ENCODE assay signal across 2 worm cellular contexts in the genomic region with DNA sequence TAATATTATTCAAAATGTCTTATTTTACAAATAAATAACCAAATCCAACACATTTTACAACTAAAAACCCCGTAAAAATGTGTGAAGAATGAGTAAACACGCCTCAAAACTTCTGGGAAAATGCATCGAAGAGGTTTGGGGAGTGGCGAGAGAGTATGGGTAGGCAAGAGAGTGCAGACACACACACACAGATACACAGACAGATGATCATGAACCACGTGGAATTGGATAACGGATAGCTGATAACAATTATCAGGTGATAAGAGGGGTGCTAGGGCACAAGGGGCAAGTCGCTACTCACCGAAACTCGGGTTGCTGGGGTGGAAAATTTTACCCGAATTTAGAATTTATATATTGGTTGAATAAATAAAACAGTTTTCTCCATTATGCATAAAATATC.
TF ChIP-seq lines count a peak whose summit lies in the region.

No protein-coding gene starts in this region.

TF ChIP-seq in whole organism, L1 larva, 84 proteins besides CTCF, POLR2A, EP300 and RAD21 (continued from another document and continues in another):
- TF ChIP-seq grh-1 (GFP tag; IDR thresholded peaks at IDR 0.05; lab: Robert Waterston, UW) (no peak), skn-1 (tag; optimal IDR thresholded peaks at IDR 0.05; lab: Kevin White, UChicago) (peak; percentile 26), ztf-11 (tag; optimal IDR thresholded peaks at IDR 0.05; lab: Kevin White, UChicago) (no peak), efl-1 (optimal IDR thresholded peaks at IDR 0.05; lab: Kevin White, UChicago) (peak; percentile 25 to 46), efl-1 (GFP tag; optimal IDR thresholded peaks at IDR 0.05 in 1 of 2; lab: Kevin White, UChicago) (peak in 1 of 2 experiments; percentile 78), fkh-8 (tag; optimal IDR thresholded peaks at IDR 0.05; lab: Kevin White, UChicago) (peak; percentile 60), C16A3.4 (tag; optimal IDR thresholded peaks at IDR 0.05; lab: Kevin White, UChicago) (no peak), lir-3 (tag; optimal IDR thresholded peaks at IDR 0.05; lab: Kevin White, UChicago; ENCODE audit: poor library complexity) (peak; percentile 20), nhr-90 (tag; optimal IDR thresholded peaks at IDR 0.05; lab: Kevin White, UChicago; ENCODE audit: poor library complexity) (peak; percentile 54), rnt-1 (tag; optimal IDR thresholded peaks at IDR 0.05; lab: Kevin White, UChicago) (peak; percentile 80), ceh-90 (tag; optimal IDR thresholded peaks at IDR 0.05; lab: Kevin White, UChicago) (no peak), vab-15 (tag; optimal IDR thresholded peaks at IDR 0.05; lab: Kevin White, UChicago) (no peak), snpc-4 (tag; optimal IDR thresholded peaks at IDR 0.05; lab: Kevin White, UChicago) (no peak), F16B12.6 (tag; optimal IDR thresholded peaks at IDR 0.05; lab: Kevin White, UChicago) (no peak), ceh-82 (tag; optimal IDR thresholded peaks at IDR 0.05; lab: Kevin White, UChicago) (no peak), lin-39 (tag; optimal IDR thresholded peaks at IDR 0.05; lab: Kevin White, UChicago) (no peak), snu-23 (GFP tag; optimal IDR thresholded peaks at IDR 0.05; lab: Kevin White, UChicago) (no peak), nhr-71 (tag; optimal IDR thresholded peaks at IDR 0.05; lab: Kevin White, UChicago) (peak; percentile 85), ama-1 (optimal IDR thresholded peaks at IDR 0.05; lab: Kevin White, UChicago) (no peak), unc-62 (GFP tag; optimal IDR thresholded peaks at IDR 0.05; lab: Kevin White, UChicago) (no peak), dsc-1 (tag; optimal IDR thresholded peaks at IDR 0.05; lab: Kevin White, UChicago) (no peak), alr-1 (tag; optimal IDR thresholded peaks at IDR 0.05; lab: Kevin White, UChicago; ENCODE audit: borderline replicate concordance) (no peak), pqm-1 (tag; optimal IDR thresholded peaks at IDR 0.05; lab: Kevin White, UChicago) (no peak), elt-3 (tag; optimal IDR thresholded peaks at IDR 0.05; lab: Kevin White, UChicago) (peak in 2 of 6 experiments; percentile 63 to 79), hlh-4 (tag; optimal IDR thresholded peaks at IDR 0.05; lab: Kevin White, UChicago) (no peak), fos-1 (tag; optimal IDR thresholded peaks at IDR 0.05; lab: Kevin White, UChicago) (no peak), efl-3 (GFP tag; optimal IDR thresholded peaks at IDR 0.05; lab: Kevin White, UChicago) (no peak), mep-1 (tag; optimal IDR thresholded peaks at IDR 0.05; lab: Kevin White, UChicago) (no peak), mab-9 (GFP tag; IDR thresholded peaks at IDR 0.05; lab: Robert Waterston, UW) (0 out of 2 replicates have a peak, but pooled peaks have one; percentile 16), ceh-8 (GFP tag; optimal IDR thresholded peaks at IDR 0.05; lab: Kevin White, UChicago) (no peak), ets-5 (GFP tag; IDR thresholded peaks at IDR 0.05; lab: Robert Waterston, UW) (no peak), nhr-47 (tag; optimal IDR thresholded peaks at IDR 0.05; lab: Kevin White, UChicago) (no peak), swsn-7 (tag; optimal IDR thresholded peaks at IDR 0.05; lab: Kevin White, UChicago) (peak; percentile 28), lsy-2 (tag; optimal IDR thresholded peaks at IDR 0.05; lab: Kevin White, UChicago) (peak in 1 of 2 experiments; percentile 41), hpl-2 (GFP tag; optimal IDR thresholded peaks at IDR 0.05; lab: Kevin White, UChicago) (no peak), lin-14 (GFP tag; optimal IDR thresholded peaks at IDR 0.05; lab: Kevin White, UChicago) (peak; percentile 84), mef-2 (tag; optimal IDR thresholded peaks at IDR 0.05; lab: Kevin White, UChicago) (no peak), ces-1 (GFP tag; optimal IDR thresholded peaks at IDR 0.05; lab: Kevin White, UChicago) (no peak), irx-1 (tag; optimal IDR thresholded peaks at IDR 0.05; lab: Kevin White, UChicago) (no peak), nhr-20 (tag; optimal IDR thresholded peaks at IDR 0.05; lab: Kevin White, UChicago) (peak; percentile 72), C04F5.9 (tag; optimal IDR thresholded peaks at IDR 0.05; lab: Kevin White, UChicago) (no peak), pax-3 (tag; optimal IDR thresholded peaks at IDR 0.05; lab: Kevin White, UChicago) (no peak), sptf-1 (tag; optimal IDR thresholded peaks at IDR 0.05; lab: Kevin White, UChicago) (no peak), ztf-4 (tag; optimal IDR thresholded peaks at IDR 0.05; lab: Kevin White, UChicago) (peak; percentile 19), unc-30 (tag; optimal IDR thresholded peaks at IDR 0.05; lab: Kevin White, UChicago) (no peak), lin-35 (GFP tag; optimal IDR thresholded peaks at IDR 0.05; lab: Kevin White, UChicago) (peak in 1 of 2 experiments; percentile 44), zip-4 (GFP tag; optimal IDR thresholded peaks at IDR 0.05; lab: Kevin White, UChicago) (no peak), ceh-63 (GFP tag; optimal IDR thresholded peaks at IDR 0.05; lab: Kevin White, UChicago) (no peak), tbx-2 (tag; optimal IDR thresholded peaks at IDR 0.05; lab: Kevin White, UChicago) (peak; percentile 45), lin-13 (GFP tag; optimal IDR thresholded peaks at IDR 0.05; lab: Kevin White, UChicago) (peak; percentile 49), C34B4.2 (tag; optimal IDR thresholded peaks at IDR 0.05; lab: Kevin White, UChicago) (no peak), nhr-28 (tag; optimal IDR thresholded peaks at IDR 0.05; lab: Kevin White, UChicago) (no peak), nhr-11 (tag; optimal IDR thresholded peaks at IDR 0.05; lab: Kevin White, UChicago) (no peak), aha-1 (tag; optimal IDR thresholded peaks at IDR 0.05; lab: Kevin White, UChicago) (no peak), elt-2 (tag; optimal IDR thresholded peaks at IDR 0.05; lab: Kevin White, UChicago) (peak; percentile 61), nhr-237 (tag; optimal IDR thresholded peaks at IDR 0.05; lab: Kevin White, UChicago) (no peak), pag-3 (tag; optimal IDR thresholded peaks at IDR 0.05; lab: Kevin White, UChicago; ENCODE audit: borderline replicate concordance, insufficient read depth) (no peak), aly-2 (tag; optimal IDR thresholded peaks at IDR 0.05; lab: Kevin White, UChicago) (no peak), blmp-1 (tag; optimal IDR thresholded peaks at IDR 0.05; lab: Kevin White, UChicago) (peak; percentile 4), hlh-17 (GFP tag; optimal IDR thresholded peaks at IDR 0.05; lab: Kevin White, UChicago; ENCODE audit: borderline replicate concordance) (no peak), egl-27 (tag; optimal IDR thresholded peaks at IDR 0.05; lab: Kevin White, UChicago) (no peak), ceh-88 (GFP tag; IDR thresholded peaks at IDR 0.05; lab: Robert Waterston, UW) (no peak), nhr-84 (tag; optimal IDR thresholded peaks at IDR 0.05; lab: Kevin White, UChicago) (no peak), jun-1 (tag; optimal IDR thresholded peaks at IDR 0.05; lab: Kevin White, UChicago) (no peak)

TF ChIP-seq in whole organism, L4 larva, 104 proteins besides CTCF, POLR2A, EP300 and RAD21 (continued from another document):
- TF ChIP-seq attf-4 (tag; optimal IDR thresholded peaks at IDR 0.05; lab: Kevin White, UChicago) = no peak
- no peak for TF ChIP-seq hmg-1.1 (GFP tag; IDR thresholded peaks at IDR 0.05; lab: Robert Waterston, UW)
- no peak for TF ChIP-seq jun-1 (tag; optimal IDR thresholded peaks at IDR 0.05; lab: Kevin White, UChicago)
- TF ChIP-seq nhr-237 (tag; optimal IDR thresholded peaks at IDR 0.05; lab: Kevin White, UChicago) = no peak
- TF ChIP-seq mes-2 (tag; optimal IDR thresholded peaks at IDR 0.05; lab: Kevin White, UChicago; ENCODE audit: poor library complexity, severe bottlenecking) = no peak
- TF ChIP-seq aly-2 (tag; optimal IDR thresholded peaks at IDR 0.05; lab: Kevin White, UChicago) = no peak
- no peak for TF ChIP-seq pqm-1 (tag; optimal IDR thresholded peaks at IDR 0.05; lab: Kevin White, UChicago)
- TF ChIP-seq set-16 (GFP tag; IDR thresholded peaks at IDR 0.05; lab: Robert Waterston, UW) = no peak
- TF ChIP-seq ctbp-1 (GFP tag; IDR thresholded peaks at IDR 0.05; lab: Robert Waterston, UW) = no peak
- peak; percentile 61 to 86 for TF ChIP-seq mdl-1 (tag; optimal IDR thresholded peaks at IDR 0.05; lab: Kevin White, UChicago)
- no peak for TF ChIP-seq nhr-6 (tag; optimal IDR thresholded peaks at IDR 0.05; lab: Kevin White, UChicago)
- no peak for TF ChIP-seq ama-1 (optimal IDR thresholded peaks at IDR 0.05; lab: Kevin White, UChicago)
- no peak for TF ChIP-seq F44E2.7 (GFP tag; IDR thresholded peaks at IDR 0.05; lab: Robert Waterston, UW)
- TF ChIP-seq F37D6.2 (tag; optimal IDR thresholded peaks at IDR 0.05; lab: Kevin White, UChicago) = no peak
- TF ChIP-seq daf-12 (tag; optimal IDR thresholded peaks at IDR 0.05; lab: Kevin White, UChicago) = no peak
- TF ChIP-seq nhr-25 (tag; optimal IDR thresholded peaks at IDR 0.05; lab: Kevin White, UChicago; ENCODE audit: borderline replicate concordance, insufficient read depth) = no peak
- TF ChIP-seq ZK337.2 (GFP tag; IDR thresholded peaks at IDR 0.05; lab: Robert Waterston, UW) = no peak
- no peak for TF ChIP-seq ztf-11 (tag; optimal IDR thresholded peaks at IDR 0.05; lab: Kevin White, UChicago)
- no peak for TF ChIP-seq nhr-41 (GFP tag; IDR thresholded peaks at IDR 0.05; lab: Robert Waterston, UW)
- TF ChIP-seq ceh-28 (tag; optimal IDR thresholded peaks at IDR 0.05; lab: Kevin White, UChicago) = no peak
- TF ChIP-seq nhr-28 (tag; optimal IDR thresholded peaks at IDR 0.05; lab: Kevin White, UChicago) = peak; percentile 62
- TF ChIP-seq lin-39 (tag; optimal IDR thresholded peaks at IDR 0.05; lab: Kevin White, UChicago) = no peak
- peak; percentile 64 for TF ChIP-seq nhr-11 (tag; optimal IDR thresholded peaks at IDR 0.05; lab: Kevin White, UChicago)
- TF ChIP-seq dmd-6 (GFP tag; IDR thresholded peaks at IDR 0.05; lab: Robert Waterston, UW) = peak; percentile 49; the same call in 1 of the 2 replicates
- no peak for TF ChIP-seq lim-7 (GFP tag; IDR thresholded peaks at IDR 0.05; lab: Robert Waterston, UW)
- TF ChIP-seq saeg-2 (GFP tag; IDR thresholded peaks at IDR 0.05; lab: Robert Waterston, UW) = no peak
- no peak for TF ChIP-seq ceh-82 (tag; optimal IDR thresholded peaks at IDR 0.05; lab: Kevin White, UChicago)
- no peak for TF ChIP-seq zfp-3 (GFP tag; conservative IDR thresholded peaks at IDR 0.05; lab: Robert Waterston, UW)
- TF ChIP-seq lir-3 (tag; optimal IDR thresholded peaks at IDR 0.05; lab: Kevin White, UChicago) = no peak
- no peak for TF ChIP-seq ceh-32 (tag; optimal IDR thresholded peaks at IDR 0.05; lab: Kevin White, UChicago; ENCODE audit: poor library complexity)
- TF ChIP-seq nhr-111 (GFP tag; optimal IDR thresholded peaks at IDR 0.05; lab: Kevin White, UChicago) = no peak
- TF ChIP-seq unc-130 (GFP tag; optimal IDR thresholded peaks at IDR 0.05; lab: Kevin White, UChicago) = no peak
- TF ChIP-seq pha-4 (GFP tag; IDR thresholded peaks at IDR 0.05; lab: Robert Waterston, UW) = no peak
- no peak for TF ChIP-seq pha-4 (tag; optimal IDR thresholded peaks at IDR 0.05; lab: Kevin White, UChicago)
- TF ChIP-seq madf-9 (GFP tag; conservative IDR thresholded peaks at IDR 0.05; lab: Robert Waterston, UW) = no peak
- TF ChIP-seq hlh-30 (tag; optimal IDR thresholded peaks at IDR 0.05; lab: Kevin White, UChicago; ENCODE audit: insufficient read depth) = peak; percentile 94
- TF ChIP-seq mxl-3 (GFP tag; optimal IDR thresholded peaks at IDR 0.05; lab: Kevin White, UChicago) = peak; percentile 95
